Fruit fly (Drosophila melanogaster): Measurements from ENCODE around the gene Fpgs2.
A peak's percentile ranks its signal among the peaks of the same experiment; 100 is the strongest.

Fpgs2 gene

DNA sequence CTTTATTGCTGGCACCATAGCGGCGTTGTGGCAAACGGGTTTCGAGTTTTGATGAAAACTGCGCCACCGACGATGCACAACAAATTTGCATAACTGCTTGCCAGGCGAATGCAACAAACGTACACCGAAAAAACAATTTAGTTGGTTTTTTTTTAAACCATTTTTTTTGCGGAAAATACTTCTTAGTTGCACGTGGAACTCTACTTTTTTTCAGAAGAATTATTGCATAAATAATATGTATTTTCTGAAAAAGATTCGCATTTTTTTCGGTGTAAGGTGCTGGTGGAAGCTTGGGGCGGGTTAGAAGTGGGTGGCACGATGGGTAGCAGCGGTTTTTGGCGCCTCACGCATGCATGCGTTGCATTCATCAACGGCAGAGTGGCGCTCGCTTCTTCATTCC, 32.9 kb downstream of the Fpgs2 start (continued):
- no peak for TF ChIP-seq fd59A (GFP tag; optimal IDR thresholded peaks at IDR 0.05)
- no peak for TF ChIP-seq CG7368 (GFP tag; optimal IDR thresholded peaks at IDR 0.05)
- TF ChIP-seq CG6792 (GFP tag; optimal IDR thresholded peaks at IDR 0.05), result no peak
- TF ChIP-seq CG10631 (GFP tag; optimal IDR thresholded peaks at IDR 0.05), result peak; percentile 62
- TF ChIP-seq Eip93F (GFP tag; optimal IDR thresholded peaks at IDR 0.05), result no peak
- no peak for TF ChIP-seq CG1621 (tag; optimal IDR thresholded peaks at IDR 0.05)
- peak; percentile 47 for TF ChIP-seq esn (GFP tag; optimal IDR thresholded peaks at IDR 0.05)
- TF ChIP-seq Gug (GFP tag; IDR thresholded peaks at IDR 0.05), result peak; percentile 62
- no peak for TF ChIP-seq Hr38 (GFP tag; optimal IDR thresholded peaks at IDR 0.05)
- TF ChIP-seq lz (GFP tag; optimal IDR thresholded peaks at IDR 0.05), result peak; percentile 29
- peak; percentile 20 for TF ChIP-seq achi (GFP tag; optimal IDR thresholded peaks at IDR 0.05)
- TF ChIP-seq pdm3 (GFP tag; optimal IDR thresholded peaks at IDR 0.05), result peak; percentile 67
- TF ChIP-seq CG11902 (GFP tag; optimal IDR thresholded peaks at IDR 0.05), result no peak
- no peak for TF ChIP-seq Blimp-1 (GFP tag; optimal IDR thresholded peaks at IDR 0.05)
- TF ChIP-seq Sox15 (GFP tag; optimal IDR thresholded peaks at IDR 0.05), result no peak
- TF ChIP-seq fd85E (GFP tag; optimal IDR thresholded peaks at IDR 0.05), result no peak
- TF ChIP-seq CG3032 (tag; optimal IDR thresholded peaks at IDR 0.05), result no peak
- peak; percentile 34 for TF ChIP-seq Smox (GFP tag; optimal IDR thresholded peaks at IDR 0.05)
- peak; percentile 71 for TF ChIP-seq OdsH (GFP tag; optimal IDR thresholded peaks at IDR 0.05)
- TF ChIP-seq Ets96B (tag; optimal IDR thresholded peaks at IDR 0.05), result no peak
- peak; percentile 12 for TF ChIP-seq Met (GFP tag; optimal IDR thresholded peaks at IDR 0.05)
- TF ChIP-seq CG10669 (GFP tag; optimal IDR thresholded peaks at IDR 0.05), result peak; percentile 6
- peak; percentile 44 for TF ChIP-seq CG4318 (GFP tag; optimal IDR thresholded peaks at IDR 0.05)
- TF ChIP-seq CG9139 (GFP tag; optimal IDR thresholded peaks at IDR 0.05), result no peak
- TF ChIP-seq Hr4 (GFP tag; optimal IDR thresholded peaks at IDR 0.05), result peak; percentile 80

DNA sequence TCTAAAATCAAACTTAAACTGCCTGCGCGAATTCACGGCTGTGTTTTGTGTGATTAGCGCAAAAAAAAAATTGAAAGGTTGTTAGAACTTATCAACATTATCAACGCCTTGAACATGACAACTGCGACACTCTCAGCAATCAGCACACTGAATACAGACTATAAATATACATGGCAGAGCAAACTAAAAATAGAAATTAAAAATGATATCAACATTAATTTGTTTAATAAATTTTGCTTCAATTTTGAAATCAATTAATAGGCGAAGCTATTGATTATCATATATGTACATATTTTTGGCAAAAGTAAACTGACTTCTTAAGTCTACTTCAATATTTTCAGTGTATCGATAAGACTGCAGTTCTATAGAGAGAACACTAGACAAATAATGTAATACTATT, 34.0 kb downstream of the Fpgs2 start:
- TF ChIP-seq Eip75B (GFP tag; optimal IDR thresholded peaks at IDR 0.05) (no peak), Met (GFP tag; optimal IDR thresholded peaks at IDR 0.05) (no peak), CG6808 (GFP tag; optimal IDR thresholded peaks at IDR 0.05) (no peak), CG6792 (GFP tag; optimal IDR thresholded peaks at IDR 0.05) (no peak), Eip78C (GFP tag) (peak; percentile 74), lz (GFP tag; optimal IDR thresholded peaks at IDR 0.05) (no peak), topi (GFP tag; optimal IDR thresholded peaks at IDR 0.05) (peak; percentile 23), CG15336 (GFP tag; IDR thresholded peaks at IDR 0.05) (0 out of 2 replicates have a peak, but pooled peaks have one; percentile 10), CG8319 (GFP tag; optimal IDR thresholded peaks at IDR 0.05) (no peak), Sox14 (GFP tag; optimal IDR thresholded peaks at IDR 0.05) (no peak), Sox15 (GFP tag; optimal IDR thresholded peaks at IDR 0.05) (no peak), CG11762 (GFP tag; optimal IDR thresholded peaks at IDR 0.05; ENCODE audit: insufficient read depth) (no peak), Ets21C (GFP tag; optimal IDR thresholded peaks at IDR 0.05) (no peak), CG8632 (GFP tag; optimal IDR thresholded peaks at IDR 0.05) (no peak), dac (GFP tag; optimal IDR thresholded peaks at IDR 0.05) (no peak), vri (GFP tag; optimal IDR thresholded peaks at IDR 0.05) (peak; percentile 50), OdsH (GFP tag; optimal IDR thresholded peaks at IDR 0.05) (no peak), CG3032 (tag; optimal IDR thresholded peaks at IDR 0.05) (no peak), Hr39 (GFP tag; optimal IDR thresholded peaks at IDR 0.05) (no peak), Sox102F (GFP tag; optimal IDR thresholded peaks at IDR 0.05) (no peak), salr (GFP tag; optimal IDR thresholded peaks at IDR 0.05) (no peak), fd59A (GFP tag; optimal IDR thresholded peaks at IDR 0.05) (no peak), spab (GFP tag; optimal IDR thresholded peaks at IDR 0.05) (no peak), Eip93F (GFP tag; optimal IDR thresholded peaks at IDR 0.05) (no peak), cyc (GFP tag; optimal IDR thresholded peaks at IDR 0.05) (no peak), CG6276 (GFP tag; optimal IDR thresholded peaks at IDR 0.05) (no peak), net (GFP tag; optimal IDR thresholded peaks at IDR 0.05) (no peak), Hr38 (GFP tag; optimal IDR thresholded peaks at IDR 0.05) (no peak), pdm3 (GFP tag; optimal IDR thresholded peaks at IDR 0.05) (no peak), Lpt (GFP tag; optimal IDR thresholded peaks at IDR 0.05) (no peak), CG10669 (GFP tag; optimal IDR thresholded peaks at IDR 0.05) (no peak), CG6854 (GFP tag; optimal IDR thresholded peaks at IDR 0.05) (no peak), CG8119 (GFP tag; IDR thresholded peaks at IDR 0.05) (no peak), fkh (GFP tag; optimal IDR thresholded peaks at IDR 0.05) (peak; percentile 37), esn (GFP tag; optimal IDR thresholded peaks at IDR 0.05) (no peak), CG31627 (GFP tag; optimal IDR thresholded peaks at IDR 0.05) (no peak), Blimp-1 (GFP tag; optimal IDR thresholded peaks at IDR 0.05) (no peak), CG7368 (GFP tag; optimal IDR thresholded peaks at IDR 0.05) (no peak), CG16779 (tag; optimal IDR thresholded peaks at IDR 0.05) (no peak)

Measured in whole organism, prepupa.